Fruit fly (Drosophila melanogaster) whole organism, embryonic: ENCODE measurements around the gene EMC6.

Experiments used
- BEAF-32 ChIP-seq: fragments of 200-800 bp; sonication (Bioruptor generic); optimal IDR thresholded peaks from 3 replicates; lab custom pipeline; 2017; ENCODE audit warnings: missing biosample characterization, missing genetic modification characterization, mild to moderate bottlenecking, moderate library complexity, missing genetic modification reagents
- CG11398 ChIP-seq: fragments of 200-800 bp; sonication (Bioruptor generic); optimal IDR thresholded peaks from 2 replicates; lab custom pipeline; 2016; ENCODE audit warnings: missing biosample characterization, missing genetic modification characterization
- CG1233 ChIP-seq: fragments of 200-800 bp; sonication (Bioruptor generic); optimal IDR thresholded peaks from 4 replicates; lab custom pipeline; 2018; ENCODE audit warnings: missing biosample characterization, mild to moderate bottlenecking, missing genetic modification characterization
- CG12659 ChIP-seq: fragments of 200-800 bp; sonication (Bioruptor generic); optimal IDR thresholded peaks from 3 replicates; lab custom pipeline; 2017; ENCODE audit warnings: mild to moderate bottlenecking, missing biosample characterization, missing genetic modification reagents, missing genetic modification characterization
- CG13287 ChIP-seq: fragments of 200-800 bp; sonication (Bioruptor generic); IDR thresholded peaks from 2 replicates; pipeline ENCODE4 v1.3.6; 2022; ENCODE audit warnings: missing biosample characterization, missing genetic modification characterization; ENCODE audit not compliant: partially characterized antibody
- CG13424 ChIP-seq: fragments of 200-800 bp; sonication (Bioruptor generic); optimal IDR thresholded peaks from 2 replicates; lab custom pipeline; 2019; ENCODE audit warnings: missing biosample characterization, mild to moderate bottlenecking, missing genetic modification characterization, moderate library complexity
- CG13894 ChIP-seq: fragments of 200-800 bp; sonication (Bioruptor generic); optimal IDR thresholded peaks from 3 replicates; lab custom pipeline; 2018; ENCODE audit warnings: missing biosample characterization, mild to moderate bottlenecking, missing genetic modification characterization, moderate library complexity
- CG14710 ChIP-seq: fragments of 200-800 bp; sonication (Bioruptor generic); optimal IDR thresholded peaks from 3 replicates; lab custom pipeline; 2019; ENCODE audit warnings: missing biosample characterization, mild to moderate bottlenecking, missing genetic modification characterization, moderate library complexity
- CG15479 ChIP-seq: fragments of 200-800 bp; sonication (Bioruptor generic); optimal IDR thresholded peaks from 3 replicates; lab custom pipeline; 2019; ENCODE audit warnings: missing biosample characterization, mild to moderate bottlenecking, missing genetic modification characterization, moderate library complexity
- CG15514 ChIP-seq: fragments of 200-800 bp; sonication (Bioruptor generic); optimal IDR thresholded peaks from 3 replicates; lab custom pipeline; 2017; ENCODE audit warnings: missing biosample characterization, missing genetic modification characterization, mild to moderate bottlenecking, moderate library complexity, missing genetic modification reagents
- CG17802 ChIP-seq: fragments of 200-800 bp; sonication (Bioruptor generic); optimal IDR thresholded peaks from 2 replicates; lab custom pipeline; 2018; ENCODE audit warnings: missing biosample characterization, mild to moderate bottlenecking, missing genetic modification characterization, moderate library complexity
- CG17912 ChIP-seq: fragments of 200-800 bp; sonication (Bioruptor generic); optimal IDR thresholded peaks from 2 replicates; lab custom pipeline; 2018; ENCODE audit warnings: missing biosample characterization, mild to moderate bottlenecking, missing genetic modification characterization
- CG18262 ChIP-seq: fragments of 200-800 bp; optimal IDR thresholded peaks from 3 replicates; lab custom pipeline; 2019; ENCODE audit warnings: missing biosample characterization, mild to moderate bottlenecking, missing genetic modification characterization, moderate library complexity
- CG2116 ChIP-seq: fragments of 200-800 bp; sonication (Bioruptor generic); optimal IDR thresholded peaks from 3 replicates; lab custom pipeline; 2018; ENCODE audit warnings: missing biosample characterization, mild to moderate bottlenecking, missing genetic modification characterization
- CG2129 ChIP-seq: fragments of 200-800 bp; sonication (Bioruptor generic); IDR thresholded peaks from 2 replicates; pipeline ENCODE4 v1.3.6; 2022; ENCODE audit warnings: missing biosample characterization, missing genetic modification characterization; ENCODE audit not compliant: partially characterized antibody
- CG2889 ChIP-seq: fragments of 200-800 bp; sonication (Bioruptor generic); IDR thresholded peaks from 3 replicates; pipeline ENCODE4 v1.3.6; 2022; ENCODE audit warnings: missing biosample characterization, missing genetic modification characterization
- CG34422 ChIP-seq: fragments of 200-800 bp; sonication (Bioruptor generic); IDR thresholded peaks from 3 replicates; pipeline ENCODE4 v1.3.6; 2022; ENCODE audit warnings: missing biosample characterization, missing genetic modification characterization
- CG4328 ChIP-seq: fragments of 200-800 bp; sonication (Bioruptor generic); optimal IDR thresholded peaks from 3 replicates; lab custom pipeline; 2017; ENCODE audit warnings: missing biosample characterization, missing genetic modification reagents, missing genetic modification characterization
- CG7786 ChIP-seq: fragments of 200-800 bp; sonication (Bioruptor generic); optimal IDR thresholded peaks from 2 replicates; lab custom pipeline; 2016; ENCODE audit warnings: missing biosample characterization, missing genetic modification characterization
- CG8765 ChIP-seq: fragments of 200-800 bp; sonication (Bioruptor generic); IDR thresholded peaks from 2 replicates; pipeline ENCODE4 v1.3.6; 2022; ENCODE audit warnings: missing biosample characterization, missing genetic modification characterization
- CG9797 ChIP-seq: fragments of 200-800 bp; sonication (Bioruptor generic); optimal IDR thresholded peaks from 3 replicates; lab custom pipeline; 2018; ENCODE audit warnings: missing biosample characterization, mild to moderate bottlenecking, missing genetic modification characterization
- Dref ChIP-seq: fragments of 200-800 bp; sonication (Bioruptor generic); IDR thresholded peaks from 2 replicates; pipeline ENCODE4 v1.3.6; 2022; ENCODE audit warnings: missing biosample characterization, missing genetic modification characterization
- E2f2 ChIP-seq: fragments of 200-800 bp; sonication (Bioruptor generic); IDR thresholded peaks from 2 replicates; pipeline ENCODE4 v1.3.6; 2022; ENCODE audit warnings: missing biosample characterization, missing genetic modification characterization
- Ets97D ChIP-seq: fragments of 200-800 bp; sonication (Bioruptor generic); optimal IDR thresholded peaks from 3 replicates; lab custom pipeline; 2016; ENCODE audit warnings: missing biosample characterization, missing genetic modification characterization
- HLHmδ ChIP-seq: fragments of 200-800 bp; sonication (Bioruptor generic); optimal IDR thresholded peaks from 2 replicates; lab custom pipeline; 2018; ENCODE audit warnings: missing biosample characterization, mild to moderate bottlenecking, missing genetic modification characterization, moderate library complexity
- MESR4 ChIP-seq: fragments of 200-800 bp; sonication (Bioruptor generic); optimal IDR thresholded peaks from 2 replicates; lab custom pipeline; 2018; ENCODE audit warnings: missing biosample characterization, mild to moderate bottlenecking, missing genetic modification characterization, moderate library complexity
- Opbp ChIP-seq: fragments of 200-800 bp; sonication (Bioruptor generic); IDR thresholded peaks from 3 replicates; pipeline ENCODE4 v1.3.6; 2022; ENCODE audit warnings: missing biosample characterization, missing genetic modification characterization; ENCODE audit not compliant: partially characterized antibody
- Scr ChIP-seq: fragments of 200-800 bp; sonication (Bioruptor generic); IDR thresholded peaks from 2 replicates; pipeline ENCODE4 v1.3.6; 2022; ENCODE audit warnings: missing biosample characterization, missing genetic modification characterization; ENCODE audit not compliant: partially characterized antibody
- Ssrp ChIP-seq: fragments of 200-800 bp; sonication (Bioruptor generic); optimal IDR thresholded peaks from 2 replicates; lab custom pipeline; 2018; ENCODE audit warnings: missing biosample characterization, mild to moderate bottlenecking, missing genetic modification characterization, moderate library complexity
- Usf ChIP-seq: fragments of 200-800 bp; sonication (Bioruptor generic); optimal IDR thresholded peaks from 2 replicates; lab custom pipeline; 2017; ENCODE audit warnings: missing genotype, missing biosample characterization, missing genetic modification characterization
- Xbp1 ChIP-seq: fragments of 200-800 bp; sonication (Bioruptor generic); optimal IDR thresholded peaks from 3 replicates; lab custom pipeline; 2016; ENCODE audit warnings: missing biosample characterization, mild to moderate bottlenecking, missing genetic modification characterization
- Xrp1 ChIP-seq: fragments of 200-800 bp; sonication (Bioruptor generic); IDR thresholded peaks from 2 replicates; pipeline ENCODE4 v1.3.6; 2022; ENCODE audit warnings: missing biosample characterization, missing genetic modification characterization
- YL-1 ChIP-seq: fragments of 200-800 bp; sonication (Bioruptor generic); optimal IDR thresholded peaks from 3 replicates; lab custom pipeline; 2017; ENCODE audit warnings: missing biosample characterization, mild to moderate bottlenecking, missing genetic modification characterization
- amos ChIP-seq: fragments of 200-800 bp; sonication (Bioruptor generic); IDR thresholded peaks from 2 replicates; pipeline ENCODE4 v1.3.6; 2022; ENCODE audit warnings: missing biosample characterization, missing genetic modification characterization; ENCODE audit not compliant: partially characterized antibody
- chm ChIP-seq: fragments of 200-800 bp; sonication (Bioruptor generic); IDR thresholded peaks from 2 replicates; pipeline ENCODE4 v1.3.6; 2022; ENCODE audit warnings: missing biosample characterization, missing genetic modification characterization
- dpn ChIP-seq, 2 experiments: fragments of 200-800 bp; sonication (Bioruptor generic); optimal IDR thresholded peaks; 3 replicates each; lab custom pipeline; 2016; ENCODE audit warnings: missing biosample characterization in 2 of 2, missing genetic modification characterization in 2 of 2
- gfzf ChIP-seq: fragments of 200-800 bp; sonication (Bioruptor generic); optimal IDR thresholded peaks from 2 replicates; lab custom pipeline; 2016; ENCODE audit warnings: missing biosample characterization, mild to moderate bottlenecking, missing genetic modification characterization, moderate library complexity
- insv ChIP-seq, 2 experiments: fragments of 200-800 bp; sonication (Bioruptor generic); optimal IDR thresholded peaks; 3 replicates each; lab custom pipeline; 2016 to 2018; ENCODE audit warnings: missing biosample characterization in 2 of 2, missing genetic modification characterization in 2 of 2
- jigr1 ChIP-seq: fragments of 200-800 bp; sonication (Bioruptor generic); IDR thresholded peaks from 3 replicates; pipeline ENCODE4 v1.3.6; 2022; ENCODE audit warnings: missing biosample characterization, missing genetic modification characterization
- kah ChIP-seq: fragments of 200-800 bp; sonication (Bioruptor generic); optimal IDR thresholded peaks from 2 replicates; lab custom pipeline; 2018; ENCODE audit warnings: missing biosample characterization, mild to moderate bottlenecking, missing genetic modification characterization
- luna ChIP-seq: fragments of 200-800 bp; sonication (Bioruptor generic); optimal IDR thresholded peaks from 2 replicates; lab custom pipeline; 2016; ENCODE audit warnings: missing biosample characterization, missing genetic modification characterization
- mam ChIP-seq: fragments of 200-800 bp; sonication (Bioruptor generic); optimal IDR thresholded peaks from 3 replicates; lab custom pipeline; 2016; ENCODE audit warnings: missing biosample characterization, missing genetic modification characterization
- pho ChIP-seq: fragments of 200-800 bp; sonication (Bioruptor generic); optimal IDR thresholded peaks from 2 replicates; lab custom pipeline; 2016; ENCODE audit warnings: missing biosample characterization, missing genetic modification characterization
- prd ChIP-seq, 3 experiments: fragments of >200 bp in 2 of 3; fragments of 200-800 bp in 1 of 3; sonication (Bioruptor generic) in 1 of 3; optimal IDR thresholded peaks in 2 of 3; IDR thresholded peaks in 1 of 3; 2 replicates in 2 of 3; 3 replicates in 1 of 3; pipeline versions ENCODE4 v1.3.6 to Lab custom; 2017 to 2022; ENCODE audit warnings: missing biosample characterization in 1 of 3, missing genetic modification characterization in 1 of 3
- pros ChIP-seq: fragments of 200-800 bp; sonication (Bioruptor generic); optimal IDR thresholded peaks from 3 replicates; lab custom pipeline; 2019; ENCODE audit warnings: missing biosample characterization, mild to moderate bottlenecking, missing genetic modification characterization, moderate library complexity
- pzg ChIP-seq: fragments of 200-800 bp; sonication (Bioruptor generic); optimal IDR thresholded peaks from 3 replicates; lab custom pipeline; 2018; ENCODE audit warnings: missing biosample characterization, mild to moderate bottlenecking, missing genetic modification characterization, moderate library complexity

The EMC6 gene

DNA sequence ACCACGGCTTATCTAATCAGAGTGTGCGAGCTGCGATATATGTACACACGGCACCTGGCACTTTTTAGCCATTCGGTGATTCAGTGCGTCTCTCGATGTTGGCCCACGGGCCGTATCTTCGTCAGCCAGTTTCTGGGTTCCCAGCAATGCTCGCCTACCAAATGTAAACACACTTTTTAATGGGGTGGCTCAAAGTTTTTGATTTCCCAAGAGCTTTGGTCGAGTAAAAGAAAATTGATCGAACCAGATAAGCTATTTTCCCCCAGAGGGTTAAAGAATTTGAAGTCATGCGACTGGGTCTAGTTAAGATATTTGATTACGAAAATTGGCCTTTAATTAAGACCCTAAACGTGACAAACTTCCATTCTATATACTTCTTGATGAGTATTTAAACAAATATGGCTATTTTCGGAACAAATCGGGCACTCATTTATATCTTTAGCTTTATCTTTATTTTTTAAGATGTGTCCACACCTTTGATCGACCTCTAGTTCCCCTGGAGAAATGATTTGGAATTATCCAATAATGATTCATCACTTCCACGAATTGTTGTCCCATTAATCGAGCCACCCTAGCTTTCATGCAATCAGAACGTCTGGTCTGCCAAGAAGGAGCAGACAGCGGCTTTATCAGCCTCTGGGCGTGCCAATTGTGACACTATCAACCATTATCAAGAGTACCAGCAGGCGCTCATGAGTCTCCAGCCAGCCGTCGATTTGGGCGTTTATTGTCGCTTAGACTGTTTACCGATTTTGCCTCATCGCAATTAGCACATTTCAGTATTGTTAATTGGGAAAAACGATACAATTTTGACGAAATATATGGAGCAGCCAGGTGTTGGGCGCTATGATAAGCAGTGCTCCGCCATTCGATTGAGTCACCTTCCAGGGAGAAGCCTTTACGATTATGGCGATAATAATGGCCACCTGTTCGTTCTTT, 2.7 kb upstream of the EMC6 start (continued):
- peak; percentile 6 for TF ChIP-seq Usf (GFP tag; lab: Kevin White, UChicago)
- TF ChIP-seq Xbp1 (GFP tag; lab: Kevin White, UChicago), result no peak
- peak; percentile 68 for TF ChIP-seq CG12659
- peak; percentile 65 for TF ChIP-seq mam
- peak; percentile 18 for TF ChIP-seq CG17912 (GFP tag; lab: Kevin White, UChicago)
- no peak for TF ChIP-seq Ssrp
- TF ChIP-seq Opbp (GFP tag; lab: Robert Waterston, UW), result no peak
- TF ChIP-seq, all 482 proteins: peak for 95

dm6 chr3R:25023056-25023455, 1.8 kb downstream of the EMC6 start, which contains the start of gene beta4GalT7:
Gene beta4GalT7, plus strand, starts transcription at chr3R:25023256.
- TF ChIP-seq CG15514 (GFP tag; lab: Kevin White, UChicago) (peak; percentile 48), insv (GFP tag; optimal IDR thresholded peaks at IDR 0.05; lab: Kevin White, UChicago) (no peak), CG1233 (GFP tag; lab: Kevin White, UChicago) (no peak), CG4328 (GFP tag; lab: Kevin White, UChicago) (no peak), pho (GFP tag; lab: Kevin White, UChicago) (no peak), amos (GFP tag; lab: Robert Waterston, UW) (peak; percentile 22; the same call in 1 of the 2 replicates), BEAF-32 (GFP tag; lab: Kevin White, UChicago) (peak; percentile 26), CG9797 (GFP tag; lab: Kevin White, UChicago) (peak; percentile 56), chm (GFP tag; lab: Robert Waterston, UW) (no peak), prd (optimal IDR thresholded peaks at IDR 0.05; lab: Kevin White, UChicago) (no peak), prd (GFP tag; IDR thresholded peaks at IDR 0.05; lab: Robert Waterston, UW) (no peak), Dref (GFP tag; lab: Robert Waterston, UW) (peak; percentile 70), E2f2 (GFP tag; lab: Robert Waterston, UW) (peak; percentile 87), dpn (GFP tag; optimal IDR thresholded peaks at IDR 0.05; lab: Kevin White, UChicago) (no peak), CG8765 (no peak), pros (no peak), Ets97D (GFP tag; lab: Kevin White, UChicago) (peak; percentile 10), pzg (GFP tag; lab: Kevin White, UChicago) (peak; percentile 57), YL-1 (GFP tag; lab: Kevin White, UChicago) (peak; percentile 11), CG18262 (tag; lab: Kevin White, UChicago) (no peak), CG14710 (tag; lab: Kevin White, UChicago) (peak; percentile 6), CG34422 (GFP tag; lab: Robert Waterston, UW) (peak; percentile 40; the same call in 1 of the 3 replicates), HLHmδ (no peak), CG13424 (tag; lab: Kevin White, UChicago) (no peak), Xrp1 (GFP tag; lab: Robert Waterston, UW) (no peak), jigr1 (GFP tag; lab: Robert Waterston, UW) (no peak), CG17802 (tag; lab: Kevin White, UChicago) (no peak), CG2116 (peak; percentile 57), CG2129 (no peak), CG7786 (GFP tag; lab: Kevin White, UChicago) (no peak), Scr (GFP tag; lab: Robert Waterston, UW) (peak; percentile 25; the same call in 1 of the 2 replicates), gfzf (GFP tag; lab: Kevin White, UChicago) (peak; percentile 79), CG13287 (GFP tag; lab: Robert Waterston, UW) (peak; percentile 46; the same call in 1 of the 2 replicates), CG15479 (GFP tag; lab: Kevin White, UChicago) (no peak), CG2889 (GFP tag; lab: Robert Waterston, UW) (no peak), luna (GFP tag; lab: Kevin White, UChicago) (no peak), CG13894 (tag; lab: Kevin White, UChicago) (no peak), MESR4 (peak; percentile 17), CG11398 (GFP tag; lab: Kevin White, UChicago) (no peak), kah (GFP tag; lab: Kevin White, UChicago) (no peak)
